Fruit fly (Drosophila melanogaster) whole organism: Measurements from ENCODE around the gene mTerf5.

Experiments
- CG8478 ChIP-seq: fragments of >200 bp; optimal IDR thresholded peaks from 2 replicates; lab custom pipeline; 2018; ENCODE audit warnings: inconsistent platforms
- pan ChIP-seq: fragments of >200 bp; optimal IDR thresholded peaks from 2 replicates; lab custom pipeline; 2017
- psq ChIP-seq: fragments of >200 bp; optimal IDR thresholded peaks from 2 replicates; lab custom pipeline; 2017

DNA sequence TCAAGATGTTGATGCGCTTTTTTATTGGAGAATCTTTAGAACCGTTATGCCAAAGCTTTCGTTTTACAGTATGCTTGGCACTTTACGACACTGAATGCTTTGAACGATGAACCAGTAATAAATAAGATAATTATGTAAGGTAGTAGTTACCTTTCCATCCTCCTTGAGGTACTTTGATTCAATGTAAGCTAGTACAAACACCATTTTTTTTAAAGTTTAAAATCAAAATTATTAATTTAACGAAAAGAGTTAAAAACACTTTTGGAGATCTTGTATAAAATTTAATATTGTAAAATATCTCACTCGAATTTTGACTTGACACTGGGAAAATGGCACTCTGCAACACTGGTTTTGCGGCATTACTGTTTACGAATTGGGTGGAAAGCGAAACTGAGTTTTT is 38.1 kb downstream of the mTerf5 start, which contains the start of the genes Arp5 and CG7208:
- no peak for TF ChIP-seq psq
- no peak for TF ChIP-seq pan
- no peak for TF ChIP-seq CG8478 (lab: Kevin White, UChicago)
